Fruit fly (Drosophila melanogaster) whole organism, embryonic: ENCODE data around the gene janA.

Experiments used
- Bgb ChIP-seq: fragments of 200-800 bp; sonication (Bioruptor generic); IDR thresholded peaks from 2 replicates; pipeline ENCODE4 v1.3.6; 2022; ENCODE audit warnings: missing biosample characterization, missing genetic modification characterization; ENCODE audit not compliant: partially characterized antibody
- C15 ChIP-seq: fragments of 200-800 bp; sonication (Bioruptor generic); IDR thresholded peaks from 3 replicates; pipeline ENCODE4 v1.3.6; 2022; ENCODE audit warnings: missing biosample characterization, missing genetic modification characterization
- CG11560 ChIP-seq: fragments of 200-800 bp; sonication (Bioruptor generic); IDR thresholded peaks from 3 replicates; pipeline ENCODE4 v1.3.6; 2022; ENCODE audit warnings: missing biosample characterization, missing genetic modification characterization
- CG13624 ChIP-seq: fragments of 200-800 bp; sonication (Bioruptor generic); optimal IDR thresholded peaks from 2 replicates; lab custom pipeline; 2016; ENCODE audit warnings: missing biosample characterization, missing genetic modification characterization
- CG14710 ChIP-seq: fragments of 200-800 bp; sonication (Bioruptor generic); optimal IDR thresholded peaks from 3 replicates; lab custom pipeline; 2019; ENCODE audit warnings: missing biosample characterization, mild to moderate bottlenecking, missing genetic modification characterization, moderate library complexity
- CG15011 ChIP-seq: fragments of 200-800 bp; sonication (Bioruptor generic); optimal IDR thresholded peaks from 3 replicates; lab custom pipeline; 2018; ENCODE audit warnings: missing biosample characterization, mild to moderate bottlenecking, missing genetic modification characterization
- CG15514 ChIP-seq: fragments of 200-800 bp; sonication (Bioruptor generic); optimal IDR thresholded peaks from 3 replicates; lab custom pipeline; 2017; ENCODE audit warnings: missing biosample characterization, missing genetic modification characterization, mild to moderate bottlenecking, moderate library complexity, missing genetic modification reagents
- CG17328 ChIP-seq: fragments of 200-800 bp; sonication (Bioruptor generic); IDR thresholded peaks from 2 replicates; pipeline ENCODE4 v1.3.6; 2022; ENCODE audit warnings: missing biosample characterization, missing genetic modification characterization
- CG17829 ChIP-seq: fragments of 200-800 bp; optimal IDR thresholded peaks from 2 replicates; lab custom pipeline; 2019; ENCODE audit warnings: missing biosample characterization, mild to moderate bottlenecking, missing genetic modification characterization, moderate library complexity
- CG18262 ChIP-seq: fragments of 200-800 bp; optimal IDR thresholded peaks from 3 replicates; lab custom pipeline; 2019; ENCODE audit warnings: missing biosample characterization, mild to moderate bottlenecking, missing genetic modification characterization, moderate library complexity
- CG18599 ChIP-seq: fragments of 200-800 bp; sonication (Bioruptor generic); optimal IDR thresholded peaks from 3 replicates; lab custom pipeline; 2017; ENCODE audit warnings: missing biosample characterization, missing genetic modification characterization, mild to moderate bottlenecking, moderate library complexity, missing genetic modification reagents
- CG30020 ChIP-seq: fragments of 200-800 bp; optimal IDR thresholded peaks from 2 replicates; lab custom pipeline; 2019; ENCODE audit warnings: missing biosample characterization, mild to moderate bottlenecking, missing genetic modification characterization, moderate library complexity
- CG33557 ChIP-seq: fragments of 200-800 bp; sonication (Bioruptor generic); optimal IDR thresholded peaks from 2 replicates; lab custom pipeline; 2019; ENCODE audit warnings: missing biosample characterization, mild to moderate bottlenecking, missing genetic modification characterization, moderate library complexity
- CG4360 ChIP-seq: fragments of 200-800 bp; sonication (Bioruptor generic); IDR thresholded peaks from 2 replicates; pipeline ENCODE4 v1.3.6; 2022; ENCODE audit warnings: missing biosample characterization, missing genetic modification characterization
- CG4854 ChIP-seq: fragments of 200-800 bp; sonication (Bioruptor generic); optimal IDR thresholded peaks from 2 replicates; lab custom pipeline; 2016; ENCODE audit warnings: missing biosample characterization, missing genetic modification characterization, inconsistent platforms
- CG6689 ChIP-seq: fragments of 200-800 bp; sonication (Bioruptor generic); IDR thresholded peaks from 2 replicates; pipeline ENCODE4 v1.3.6; 2022; ENCODE audit warnings: missing biosample characterization, missing genetic modification characterization
- CG7271 ChIP-seq: fragments of 200-800 bp; sonication (Bioruptor generic); optimal IDR thresholded peaks from 2 replicates; lab custom pipeline; 2018; ENCODE audit warnings: missing biosample characterization, mild to moderate bottlenecking, missing genetic modification characterization, moderate library complexity
- CG7839 ChIP-seq: fragments of 200-800 bp; sonication (Bioruptor generic); optimal IDR thresholded peaks from 3 replicates; lab custom pipeline; 2018; ENCODE audit warnings: missing biosample characterization, mild to moderate bottlenecking, missing genetic modification characterization, moderate library complexity
- CG8359 ChIP-seq: fragments of 200-800 bp; sonication (Bioruptor generic); optimal IDR thresholded peaks from 2 replicates; lab custom pipeline; 2017; ENCODE audit warnings: missing biosample characterization, mild to moderate bottlenecking, missing genetic modification characterization, borderline replicate concordance
- D ChIP-seq, 2 experiments: fragments of 200-800 bp in 1 of 2; fragments of >200 bp in 1 of 2; sonication (Bioruptor generic) in 1 of 2; optimal IDR thresholded peaks; 2 replicates in 1 of 2; 3 replicates in 1 of 2; lab custom pipeline; 2017; ENCODE audit warnings: mild to moderate bottlenecking in 1 of 2, missing biosample characterization in 1 of 2, missing genetic modification characterization in 1 of 2, missing genetic modification reagents in 1 of 2
- D19A ChIP-seq: fragments of 200-800 bp; optimal IDR thresholded peaks from 3 replicates; lab custom pipeline; 2019; ENCODE audit warnings: missing biosample characterization, mild to moderate bottlenecking, missing genetic modification characterization, moderate library complexity
- Dip2 ChIP-seq: fragments of 200-800 bp; sonication (Bioruptor generic); IDR thresholded peaks from 2 replicates; pipeline ENCODE4 v1.3.6; 2022; ENCODE audit warnings: missing biosample characterization, missing genetic modification characterization
- Drgx ChIP-seq: fragments of 200-800 bp; sonication (Bioruptor generic); IDR thresholded peaks from 2 replicates; pipeline ENCODE4 v1.3.6; 2022; ENCODE audit warnings: missing biosample characterization, missing genetic modification characterization
- Hmx ChIP-seq: fragments of 200-800 bp; sonication (Bioruptor generic); optimal IDR thresholded peaks from 2 replicates; lab custom pipeline; 2016; ENCODE audit warnings: missing biosample characterization, missing genetic modification characterization
- Hr39 ChIP-seq: fragments of >200 bp; optimal IDR thresholded peaks from 2 replicates; lab custom pipeline; 2017
- Xrp1 ChIP-seq: fragments of 200-800 bp; sonication (Bioruptor generic); IDR thresholded peaks from 2 replicates; pipeline ENCODE4 v1.3.6; 2022; ENCODE audit warnings: missing biosample characterization, missing genetic modification characterization
- ap ChIP-seq: fragments of 200-800 bp; sonication (Bioruptor generic); IDR thresholded peaks from 2 replicates; pipeline ENCODE4 v1.3.6; 2022; ENCODE audit warnings: missing biosample characterization, missing genetic modification characterization
- ara ChIP-seq: fragments of 200-800 bp; sonication (Bioruptor generic); IDR thresholded peaks from 2 replicates; pipeline ENCODE4 v1.3.6; 2022; ENCODE audit warnings: missing biosample characterization, missing genetic modification characterization
- az2 ChIP-seq: fragments of 200-800 bp; sonication (Bioruptor generic); optimal IDR thresholded peaks from 3 replicates; lab custom pipeline; 2016; ENCODE audit warnings: missing biosample characterization, missing genetic modification characterization
- corto ChIP-seq: fragments of 200-800 bp; sonication (Bioruptor generic); optimal IDR thresholded peaks from 2 replicates; lab custom pipeline; 2016; ENCODE audit warnings: missing biosample characterization, mild to moderate bottlenecking, missing genetic modification characterization, moderate library complexity
- cwo ChIP-seq: fragments of 200-800 bp; sonication (Bioruptor generic); optimal IDR thresholded peaks from 3 replicates; lab custom pipeline; 2017; ENCODE audit warnings: missing biosample characterization, missing genetic modification characterization, mild to moderate bottlenecking, moderate library complexity, missing genetic modification reagents
- en ChIP-seq: fragments of 200-800 bp; sonication (Bioruptor generic); optimal IDR thresholded peaks from 2 replicates; lab custom pipeline; 2016; ENCODE audit warnings: missing biosample characterization, missing genetic modification characterization
- exex ChIP-seq: fragments of 200-800 bp; sonication (Bioruptor generic); optimal IDR thresholded peaks from 4 replicates; lab custom pipeline; 2018; ENCODE audit warnings: missing biosample characterization, mild to moderate bottlenecking, missing genetic modification characterization, moderate library complexity
- fru ChIP-seq: fragments of >200 bp; optimal IDR thresholded peaks from 2 replicates; lab custom pipeline; 2017
- gem ChIP-seq: fragments of 200-800 bp; sonication (Bioruptor generic); optimal IDR thresholded peaks from 2 replicates; lab custom pipeline; 2019; ENCODE audit warnings: missing biosample characterization, mild to moderate bottlenecking, missing genetic modification characterization, moderate library complexity
- h ChIP-seq: fragments of >200 bp; optimal IDR thresholded peaks from 2 replicates; lab custom pipeline; 2017
- mld ChIP-seq: fragments of 200-800 bp; sonication (Bioruptor generic); IDR thresholded peaks from 3 replicates; pipeline ENCODE4 v1.3.6; 2022; ENCODE audit warnings: missing biosample characterization, missing genetic modification characterization; ENCODE audit not compliant: partially characterized antibody
- nau ChIP-seq: fragments of 200-800 bp; sonication (Bioruptor generic); optimal IDR thresholded peaks from 3 replicates; lab custom pipeline; 2017; ENCODE audit warnings: missing biosample characterization, mild to moderate bottlenecking, missing genetic modification characterization, missing genetic modification reagents
- org-1 ChIP-seq: fragments of 200-800 bp; sonication (Bioruptor generic); optimal IDR thresholded peaks from 2 replicates; lab custom pipeline; 2017; ENCODE audit warnings: missing biosample characterization, missing genetic modification characterization
- pan ChIP-seq, 4 experiments: fragments of >200 bp in 3 of 4; fragments of 200-800 bp in 1 of 4; sonication (Bioruptor generic) in 1 of 4; optimal IDR thresholded peaks in 3 of 4; IDR thresholded peaks in 1 of 4; 2 replicates each; pipeline versions ENCODE4 v1.3.6 to Lab custom; 2017 to 2022; ENCODE audit warnings: missing biosample characterization in 2 of 4, missing genetic modification characterization in 2 of 4, mixed read lengths in 1 of 4
- pfk ChIP-seq: fragments of 200-800 bp; sonication (Bioruptor generic); optimal IDR thresholded peaks from 2 replicates; lab custom pipeline; 2018; ENCODE audit warnings: missing biosample characterization, mild to moderate bottlenecking, missing genetic modification characterization, moderate library complexity
- sim ChIP-seq: fragments of 200-800 bp; sonication (Bioruptor generic); IDR thresholded peaks from 2 replicates; pipeline ENCODE4 v1.3.6; 2022; ENCODE audit warnings: missing biosample characterization, missing genetic modification characterization
- sima ChIP-seq: fragments of 200-800 bp; sonication (Bioruptor generic); optimal IDR thresholded peaks from 2 replicates; lab custom pipeline; 2016; ENCODE audit warnings: missing biosample characterization, missing genetic modification characterization
- slbo ChIP-seq: fragments of 200-800 bp; sonication (Bioruptor generic); IDR thresholded peaks from 2 replicates; pipeline ENCODE4 v1.3.6; 2022; ENCODE audit warnings: missing biosample characterization, missing genetic modification characterization
- trh ChIP-seq: fragments of 200-800 bp; sonication (Bioruptor generic); optimal IDR thresholded peaks from 2 replicates; lab custom pipeline; 2016; ENCODE audit warnings: missing biosample characterization, missing genetic modification characterization
- unpg ChIP-seq: fragments of 200-800 bp; sonication (Bioruptor generic); optimal IDR thresholded peaks from 3 replicates; lab custom pipeline; 2018; ENCODE audit warnings: missing biosample characterization, mild to moderate bottlenecking, missing genetic modification characterization, moderate library complexity
- vfl ChIP-seq: fragments of 200-800 bp; sonication (Bioruptor generic); optimal IDR thresholded peaks from 2 replicates; lab custom pipeline; 2016; ENCODE audit warnings: missing biosample characterization, missing genetic modification characterization
- vnd ChIP-seq: fragments of 200-800 bp; sonication (Bioruptor generic); IDR thresholded peaks from 3 replicates; pipeline ENCODE4 v1.3.6; 2022; ENCODE audit warnings: missing biosample characterization, missing genetic modification characterization; ENCODE audit not compliant: partially characterized antibody

janA gene

dm6 chr3R:30021559-30022451, 17.5 kb downstream of the janA start, which contains the start of gene Mgat2 (continued):
- TF ChIP-seq sima (GFP tag; lab: Kevin White, UChicago) = no peak
- TF ChIP-seq sim (GFP tag; lab: Robert Waterston, UW) = no peak
- TF ChIP-seq gem (tag; lab: Kevin White, UChicago) = no peak
- TF ChIP-seq vnd (GFP tag; lab: Robert Waterston, UW) = peak; percentile 77
- TF ChIP-seq vfl = no peak
- TF ChIP-seq nau (GFP tag; lab: Kevin White, UChicago) = no peak
- no peak for TF ChIP-seq CG15514 (GFP tag; lab: Kevin White, UChicago)
- TF ChIP-seq Bgb (GFP tag; lab: Robert Waterston, UW) = peak; percentile 81
- TF ChIP-seq trh = no peak
- peak; percentile 85 for TF ChIP-seq CG33557 (GFP tag; lab: Kevin White, UChicago)
- no peak for TF ChIP-seq exex (tag; lab: Kevin White, UChicago)
- no peak for TF ChIP-seq CG8359 (GFP tag; lab: Kevin White, UChicago)
- peak; percentile 30 for TF ChIP-seq CG18262 (tag; lab: Kevin White, UChicago)
- TF ChIP-seq CG14710 = peak; percentile 19
- TF ChIP-seq pfk (GFP tag; lab: Kevin White, UChicago) = peak; percentile 83
- no peak for TF ChIP-seq C15 (GFP tag; lab: Robert Waterston, UW)
- no peak for TF ChIP-seq Hmx (GFP tag; lab: Kevin White, UChicago)
- TF ChIP-seq fru (lab: Kevin White, UChicago) = no peak
- no peak for TF ChIP-seq en (GFP tag; lab: Kevin White, UChicago)
- TF ChIP-seq CG11560 (tag; lab: Robert Waterston, UW) = no peak
- TF ChIP-seq CG17829 = peak; percentile 71
- no peak for TF ChIP-seq D (optimal IDR thresholded peaks at IDR 0.05; lab: Kevin White, UChicago)
- TF ChIP-seq D (GFP tag; optimal IDR thresholded peaks at IDR 0.05; lab: Kevin White, UChicago) = no peak
- TF ChIP-seq CG30020 (tag; lab: Kevin White, UChicago) = no peak
- no peak for TF ChIP-seq CG15011
- TF ChIP-seq CG4360 (GFP tag; lab: Robert Waterston, UW) = peak; percentile 92
- no peak for TF ChIP-seq h (lab: Kevin White, UChicago)
- no peak for TF ChIP-seq ap (GFP tag; lab: Robert Waterston, UW)
- no peak for TF ChIP-seq D19A (tag; lab: Kevin White, UChicago)
- TF ChIP-seq mld (GFP tag; lab: Robert Waterston, UW) = peak; percentile 77; the same call in 2 of the 3 replicates
- TF ChIP-seq slbo (GFP tag; lab: Robert Waterston, UW) = no peak
- TF ChIP-seq CG17328 (GFP tag; lab: Robert Waterston, UW) = no peak

DNA sequence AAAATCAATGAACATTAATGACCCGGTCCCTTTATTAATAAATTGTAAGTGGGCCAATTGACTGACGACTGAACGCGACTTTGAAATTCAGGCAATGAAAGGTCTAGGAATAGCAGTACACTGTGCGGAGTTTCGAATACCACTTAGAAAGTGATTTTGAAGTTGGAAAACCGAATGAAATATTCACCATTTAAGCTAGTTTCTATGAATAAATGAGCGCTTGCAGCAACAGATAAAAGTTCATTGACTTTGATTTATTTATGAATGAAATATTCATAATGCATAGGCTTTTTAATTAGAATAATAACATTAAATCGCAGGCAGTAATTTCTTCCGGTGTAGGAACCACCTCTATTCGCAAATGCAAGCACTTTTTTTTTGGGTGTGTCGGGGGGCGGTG, 18.3 kb downstream of the janA start:
- TF ChIP-seq CG4854 (no peak), D (optimal IDR thresholded peaks at IDR 0.05; lab: Kevin White, UChicago) (no peak), D (GFP tag; optimal IDR thresholded peaks at IDR 0.05; lab: Kevin White, UChicago) (peak; percentile 17), unpg (peak; percentile 33), Dip2 (no peak), org-1 (peak; percentile 8), CG7839 (tag; lab: Kevin White, UChicago) (peak; percentile 22), CG6689 (peak; percentile 44; the same call in 1 of the 2 replicates), Hr39 (lab: Kevin White, UChicago) (no peak), corto (GFP tag; lab: Kevin White, UChicago) (no peak), pan (optimal IDR thresholded peaks at IDR 0.05; lab: Kevin White, UChicago) (no peak), pan (GFP tag; optimal IDR thresholded peaks at IDR 0.05 in 1 of 2, IDR thresholded peaks at IDR 0.05 in 1 of 2) (peak in 1 of 2 experiments; percentile 29), ara (peak; percentile 39; the same call in 1 of the 2 replicates), CG18599 (GFP tag; lab: Kevin White, UChicago) (peak; percentile 45), Drgx (peak; percentile 65), CG13624 (GFP tag; lab: Kevin White, UChicago) (no peak), Xrp1 (GFP tag; lab: Robert Waterston, UW) (peak; percentile 48; the same call in 1 of the 2 replicates), CG7271 (no peak), az2 (GFP tag; lab: Kevin White, UChicago) (peak; percentile 3), CG17328 (GFP tag; lab: Robert Waterston, UW) (no peak), cwo (GFP tag; lab: Kevin White, UChicago) (peak; percentile 8)
